Fruit fly (Drosophila melanogaster) whole organism, embryonic: ENCODE measurements around the gene CG32243.

ENCODE experiments used
- B-H2 ChIP-seq: fragments of 200-800 bp; sonication (Bioruptor generic); optimal IDR thresholded peaks from 2 replicates; lab custom pipeline; 2018; ENCODE audit warnings: missing biosample characterization, mild to moderate bottlenecking, missing genetic modification characterization
- CG3847 ChIP-seq: fragments of 200-800 bp; sonication (Bioruptor generic); IDR thresholded peaks from 2 replicates; pipeline ENCODE4 v1.3.6; 2022; ENCODE audit warnings: missing biosample characterization, missing genetic modification characterization
- Jarid2 ChIP-seq: fragments of 200-800 bp; sonication (Bioruptor generic); optimal IDR thresholded peaks from 3 replicates; lab custom pipeline; 2017; ENCODE audit warnings: mild to moderate bottlenecking, missing biosample characterization, missing genetic modification reagents, missing genetic modification characterization
- Lpt ChIP-seq: fragments of >200 bp; optimal IDR thresholded peaks from 2 replicates; lab custom pipeline; 2018; ENCODE audit warnings: missing biosample characterization, missing genetic modification characterization
- Mrtf ChIP-seq: fragments of 200-800 bp; sonication (Bioruptor generic); IDR thresholded peaks from 3 replicates; pipeline ENCODE4 v1.3.6; 2022; ENCODE audit warnings: missing biosample characterization, missing genetic modification characterization
- amos ChIP-seq: fragments of 200-800 bp; sonication (Bioruptor generic); IDR thresholded peaks from 2 replicates; pipeline ENCODE4 v1.3.6; 2022; ENCODE audit warnings: missing biosample characterization, missing genetic modification characterization; ENCODE audit not compliant: partially characterized antibody
- ci ChIP-seq: fragments of 200-800 bp; sonication (Bioruptor generic); IDR thresholded peaks from 3 replicates; pipeline ENCODE4 v1.3.6; 2022; ENCODE audit warnings: missing biosample characterization, missing genetic modification characterization
- dmrt99B ChIP-seq: fragments of 200-800 bp; sonication (Bioruptor generic); optimal IDR thresholded peaks from 2 replicates; lab custom pipeline; 2018; ENCODE audit warnings: missing biosample characterization, mild to moderate bottlenecking, missing genetic modification characterization, moderate library complexity
- lilli ChIP-seq: fragments of 200-800 bp; sonication (Bioruptor generic); optimal IDR thresholded peaks from 3 replicates; lab custom pipeline; 2016; ENCODE audit warnings: missing biosample characterization, missing genetic modification characterization
- pan ChIP-seq, 4 experiments: fragments of >200 bp in 3 of 4; fragments of 200-800 bp in 1 of 4; sonication (Bioruptor generic) in 1 of 4; optimal IDR thresholded peaks in 3 of 4; IDR thresholded peaks in 1 of 4; 2 replicates each; pipeline versions ENCODE4 v1.3.6 to Lab custom; 2017 to 2022; ENCODE audit warnings: missing biosample characterization in 2 of 4, missing genetic modification characterization in 2 of 4, mixed read lengths in 1 of 4
- rib ChIP-seq: fragments of 200-800 bp; sonication (Bioruptor generic); IDR thresholded peaks from 2 replicates; pipeline ENCODE4 v1.3.6; 2022; ENCODE audit warnings: missing biosample characterization, missing genetic modification characterization
- run ChIP-seq: fragments of 200-800 bp; sonication (Bioruptor generic); optimal IDR thresholded peaks from 3 replicates; lab custom pipeline; 2018; ENCODE audit warnings: missing biosample characterization, mild to moderate bottlenecking, missing genetic modification characterization
- sc ChIP-seq, 3 experiments: fragments of >200 bp in 2 of 3; fragments of 200-800 bp in 1 of 3; sonication (Bioruptor generic) in 1 of 3; optimal IDR thresholded peaks; 2 replicates in 2 of 3; 3 replicates in 1 of 3; lab custom pipeline; 2017; ENCODE audit warnings: mild to moderate bottlenecking in 1 of 3, missing biosample characterization in 1 of 3, missing genetic modification characterization in 1 of 3, missing genetic modification reagents in 1 of 3
- unpg ChIP-seq: fragments of 200-800 bp; sonication (Bioruptor generic); optimal IDR thresholded peaks from 3 replicates; lab custom pipeline; 2018; ENCODE audit warnings: missing biosample characterization, mild to moderate bottlenecking, missing genetic modification characterization, moderate library complexity

DNA sequence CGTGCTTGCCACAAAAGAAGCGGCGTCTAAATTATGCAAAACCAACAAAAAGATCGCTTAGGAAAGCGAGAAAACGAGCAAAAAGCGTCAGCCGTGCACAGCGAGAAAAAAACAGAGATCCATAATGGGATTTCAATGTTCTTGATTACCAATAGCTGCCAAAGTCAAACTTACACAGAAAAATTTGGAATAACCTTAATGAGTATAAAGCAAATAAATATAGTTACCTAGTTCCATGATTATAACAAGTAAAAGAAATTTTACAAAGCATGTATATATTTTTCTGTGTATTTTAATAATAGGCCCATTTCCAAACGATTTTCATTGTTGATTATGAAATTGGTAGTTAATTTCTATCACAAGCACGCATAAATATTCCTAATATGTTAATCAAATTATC lies 7.1 kb downstream of the CG32243 start:
- TF ChIP-seq Mrtf (0 out of 3 replicates have a peak, but pooled peaks have one; percentile 15), pan (optimal IDR thresholded peaks at IDR 0.05; lab: Kevin White, UChicago) (no peak), pan (GFP tag; optimal IDR thresholded peaks at IDR 0.05 in 1 of 2, IDR thresholded peaks at IDR 0.05 in 1 of 2) (peak in 1 of 2 experiments; percentile 50), run (tag; lab: Kevin White, UChicago) (no peak), dmrt99B (peak; percentile 83), sc (optimal IDR thresholded peaks at IDR 0.05; lab: Kevin White, UChicago) (no peak), sc (GFP tag; optimal IDR thresholded peaks at IDR 0.05; lab: Kevin White, UChicago) (no peak), B-H2 (no peak), lilli (GFP tag; lab: Kevin White, UChicago) (no peak), amos (no peak), unpg (GFP tag; lab: Kevin White, UChicago) (peak; percentile 53), Jarid2 (GFP tag; lab: Kevin White, UChicago) (no peak), ci (GFP tag; lab: Robert Waterston, UW) (peak; percentile 73), CG3847 (no peak), rib (no peak), Lpt (no peak)
